Worm (Caenorhabditis elegans) whole organism, L2 larva: ENCODE measurements around the gene M02D8.3.

ENCODE experiments used
- C34F6.9 ChIP-seq: fragments of 150-350 bp; optimal IDR thresholded peaks from 2 replicates; lab custom pipeline; 2014; ENCODE audit warnings: missing biosample characterization, missing genetic modification characterization
- Y55F3AM.14 ChIP-seq: fragments of 200-800 bp; sonication (Bioruptor generic); optimal IDR thresholded peaks from 2 replicates; lab custom pipeline; 2018; ENCODE audit warnings: mild to moderate bottlenecking, missing genetic modification characterization, missing compliant biosample characterization
- ceh-16 ChIP-seq: fragments of 150-350 bp; optimal IDR thresholded peaks from 2 replicates; lab custom pipeline; 2014; ENCODE audit warnings: missing biosample characterization, missing genetic modification characterization
- ceh-82 ChIP-seq: fragments of 150-350 bp; optimal IDR thresholded peaks from 2 replicates; lab custom pipeline; 2014; ENCODE audit warnings: missing biosample characterization, missing genetic modification characterization
- crh-2 ChIP-seq: sonication (generic microtip); optimal IDR thresholded peaks from 2 replicates; lab custom pipeline; 2017; ENCODE audit warnings: missing biosample characterization, missing genetic modification characterization
- egl-27 ChIP-seq: sonication (generic microtip); optimal IDR thresholded peaks from 3 replicates; lab custom pipeline; 2017; ENCODE audit warnings: missing biosample characterization, missing genetic modification reagents, missing genetic modification characterization
- elt-1 ChIP-seq: fragments of 150-350 bp; optimal IDR thresholded peaks from 2 replicates; lab custom pipeline; 2014; ENCODE audit warnings: missing biosample characterization, missing genetic modification characterization
- fos-1 ChIP-seq: fragments of 150-350 bp; optimal IDR thresholded peaks from 2 replicates; lab custom pipeline; 2014; ENCODE audit warnings: missing biosample characterization, missing genetic modification characterization
- gmeb-1 ChIP-seq: fragments of 150-350 bp; optimal IDR thresholded peaks from 2 replicates; lab custom pipeline; 2014; ENCODE audit warnings: missing biosample characterization, missing genetic modification characterization
- lin-13 ChIP-seq: fragments of 150-350 bp; optimal IDR thresholded peaks from 2 replicates; lab custom pipeline; 2014; ENCODE audit warnings: missing biosample characterization, missing genetic modification reagents, missing genetic modification characterization
- lin-39 ChIP-seq: fragments of 150-350 bp; optimal IDR thresholded peaks from 2 replicates; lab custom pipeline; 2014; ENCODE audit warnings: missing biosample characterization, missing genetic modification reagents, missing genetic modification characterization
- mab-5 ChIP-seq: fragments of 150-350 bp; optimal IDR thresholded peaks from 2 replicates; lab custom pipeline; 2014; ENCODE audit warnings: missing biosample characterization, missing genetic modification characterization
- nhr-10 ChIP-seq: sonication (generic microtip); optimal IDR thresholded peaks from 2 replicates; lab custom pipeline; 2017; ENCODE audit warnings: missing biosample characterization, missing genetic modification characterization
- nhr-21 ChIP-seq: fragments of 150-350 bp; optimal IDR thresholded peaks from 2 replicates; lab custom pipeline; 2014; ENCODE audit warnings: missing biosample characterization, missing genetic modification characterization
- nhr-25 ChIP-seq: fragments of 150-350 bp; sonication (generic microtip); optimal IDR thresholded peaks from 3 replicates; lab custom pipeline; 2014; ENCODE audit warnings: missing biosample characterization, missing genetic modification characterization
- nhr-77 ChIP-seq: fragments of 150-350 bp; optimal IDR thresholded peaks from 2 replicates; lab custom pipeline; 2014; ENCODE audit warnings: missing biosample characterization, missing genetic modification characterization
- skn-1 ChIP-seq: sonication (generic microtip); optimal IDR thresholded peaks from 2 replicates; lab custom pipeline; 2017; ENCODE audit warnings: missing biosample characterization, missing genetic modification characterization
- sma-9 ChIP-seq, 2 experiments: fragments of 150-350 bp in 1 of 2; sonication (generic microtip) in 1 of 2; optimal IDR thresholded peaks; 2 replicates each; lab custom pipeline; 2014 to 2016; ENCODE audit warnings: missing genetic modification characterization in 2 of 2, mild to moderate bottlenecking in 1 of 2, missing biosample characterization in 1 of 2, missing compliant biosample characterization in 1 of 2, missing genetic modification reagents in 1 of 2, moderate library complexity in 1 of 2
- snpc-4 ChIP-seq: fragments of 150-350 bp; optimal IDR thresholded peaks from 2 replicates; lab custom pipeline; 2014; ENCODE audit warnings: missing biosample characterization, missing genetic modification characterization
- unc-55 ChIP-seq: fragments of 150-350 bp; sonication (generic microtip); optimal IDR thresholded peaks from 3 replicates; lab custom pipeline; 2014; ENCODE audit warnings: missing biosample characterization, missing genetic modification reagents, missing genetic modification characterization
- unc-62 ChIP-seq: fragments of 150-350 bp; optimal IDR thresholded peaks from 2 replicates; lab custom pipeline; 2014; ENCODE audit warnings: missing biosample characterization, missing genetic modification reagents, missing genetic modification characterization
- ztf-4 ChIP-seq: fragments of 150-350 bp; optimal IDR thresholded peaks from 2 replicates; lab custom pipeline; 2014; ENCODE audit warnings: missing biosample characterization, missing genetic modification characterization

The M02D8.3 gene

ce11 chrX:8704830-8705229 is 32.0 kb downstream of the M02D8.3 start:
- TF ChIP-seq Y55F3AM.14 (GFP tag; lab: Kevin White, UChicago) (no peak), C34F6.9 (no peak), sma-9 (GFP tag; optimal IDR thresholded peaks at IDR 0.05; lab: Kevin White, UChicago) (no peak), sma-9 (tag; optimal IDR thresholded peaks at IDR 0.05; lab: Kevin White, UChicago) (no peak), nhr-21 (tag; lab: Kevin White, UChicago) (no peak), nhr-25 (tag; lab: Kevin White, UChicago) (no peak), fos-1 (tag; lab: Kevin White, UChicago) (no peak)

ce11 chrX:8703664-8704356 is 33.0 kb downstream of the M02D8.3 start, which contains the start of gene jbts-14:
Gene jbts-14, plus strand, starts transcription at chrX:8704306.
- no peak for TF ChIP-seq elt-1
- peak; percentile 72 for TF ChIP-seq snpc-4 (tag; lab: Kevin White, UChicago)
- TF ChIP-seq, all 48 proteins: peak for 1

ce11 chrX:8697517-8697916 is 39.3 kb downstream of the M02D8.3 start, which contains the start of gene frpr-8:
Gene frpr-8, plus strand, starts transcription at chrX:8697817.
- TF ChIP-seq Y55F3AM.14 (GFP tag; lab: Kevin White, UChicago) (no peak), mab-5 (tag; lab: Kevin White, UChicago) (no peak), ceh-16 (tag; lab: Kevin White, UChicago) (no peak), crh-2 (tag; lab: Kevin White, UChicago) (no peak), sma-9 (GFP tag; optimal IDR thresholded peaks at IDR 0.05; lab: Kevin White, UChicago) (no peak), sma-9 (tag; optimal IDR thresholded peaks at IDR 0.05; lab: Kevin White, UChicago) (no peak), snpc-4 (tag; lab: Kevin White, UChicago) (no peak), egl-27 (tag; lab: Kevin White, UChicago) (no peak), fos-1 (tag; lab: Kevin White, UChicago) (no peak), nhr-25 (tag; lab: Kevin White, UChicago) (no peak), lin-39 (tag; lab: Kevin White, UChicago) (no peak), unc-55 (GFP tag; lab: Kevin White, UChicago) (no peak), ztf-4 (tag; lab: Kevin White, UChicago) (no peak), lin-13 (GFP tag; lab: Kevin White, UChicago) (no peak), unc-62 (GFP tag; lab: Kevin White, UChicago) (no peak), nhr-10 (tag; lab: Kevin White, UChicago) (no peak), gmeb-1 (tag; lab: Kevin White, UChicago) (no peak), skn-1 (tag; lab: Kevin White, UChicago) (no peak), nhr-21 (tag; lab: Kevin White, UChicago) (no peak), nhr-77 (no peak), ceh-82 (tag; lab: Kevin White, UChicago) (no peak)
